In genomic region chrX:3775137-3775536, dm6 we compare ENCODE assay signal across 3 fruit fly cellular contexts.
A peak's percentile ranks its signal among the peaks of the same experiment; 100 is the strongest.
TF ChIP-seq lines count a peak whose summit lies in the region.

No protein-coding gene starts in this region.

- no peak for TF ChIP-seq CTCF in whole organism, embryonic (GFP tag; optimal IDR thresholded peaks at IDR 0.05; lab: Kevin White, UChicago)

TF ChIP-seq in whole organism, adult, 20 proteins besides CTCF, POLR2A, EP300 and RAD21:
- TF ChIP-seq ovo (GFP tag; optimal IDR thresholded peaks at IDR 0.05; lab: Kevin White, UChicago) (peak; percentile 98), cnc (optimal IDR thresholded peaks at IDR 0.05; lab: Kevin White, UChicago) (no peak), pad (GFP tag; optimal IDR thresholded peaks at IDR 0.05; lab: Kevin White, UChicago) (peak; percentile 75)

TF ChIP-seq in whole organism, embryonic, 481 proteins besides CTCF, POLR2A, EP300 and RAD21:
- no peak for TF ChIP-seq Rx (GFP tag; IDR thresholded peaks at IDR 0.05; lab: Robert Waterston, UW)
- TF ChIP-seq sens (GFP tag; lab: Kevin White, UChicago): peak; percentile 26
- no peak for TF ChIP-seq jigr1 (GFP tag; IDR thresholded peaks at IDR 0.05; lab: Robert Waterston, UW)
- TF ChIP-seq CG2712 (tag; optimal IDR thresholded peaks at IDR 0.05; lab: Kevin White, UChicago): no peak
- TF ChIP-seq CG13424 (tag; optimal IDR thresholded peaks at IDR 0.05; lab: Kevin White, UChicago): no peak
- no peak for TF ChIP-seq Bgb (GFP tag; IDR thresholded peaks at IDR 0.05; lab: Robert Waterston, UW; ENCODE audit: partially characterized antibody)
- no peak for TF ChIP-seq nmo (GFP tag; optimal IDR thresholded peaks at IDR 0.05; lab: Kevin White, UChicago)
- no peak for TF ChIP-seq CG8281 (tag; optimal IDR thresholded peaks at IDR 0.05; lab: Kevin White, UChicago)

TF ChIP-seq in whole organism, prepupa, 60 proteins besides CTCF, POLR2A, EP300 and RAD21:
- TF ChIP-seq Eip78C (GFP tag; lab: Kevin White, UChicago) (peak; percentile 25), Eip75B (GFP tag; optimal IDR thresholded peaks at IDR 0.05; lab: Kevin White, UChicago) (no peak)
